Fruit fly (Drosophila melanogaster): ENCODE results near the gene CG1951.

DNA sequence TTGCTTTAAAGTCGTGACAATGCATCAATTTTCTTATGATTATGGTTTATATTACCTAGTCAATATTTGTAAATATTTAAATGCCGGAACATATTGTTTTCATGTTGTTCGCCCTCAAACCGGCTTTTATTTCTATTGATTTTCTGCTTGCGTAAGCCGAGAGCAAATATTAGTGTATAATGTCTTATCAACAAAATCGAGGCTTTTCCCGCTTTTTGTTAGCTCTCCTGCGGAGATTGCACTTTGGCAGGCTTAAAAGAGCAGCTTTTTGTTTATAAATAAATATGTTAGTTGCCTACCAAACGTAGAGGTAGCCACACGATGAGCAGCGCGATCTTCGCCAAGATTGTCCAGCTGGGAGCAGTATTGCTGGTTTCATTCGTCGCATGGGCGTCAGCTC is 25.3 kb downstream of the CG1951 start, which contains the start of gene CG11842:
- TF ChIP-seq tj (GFP tag; optimal IDR thresholded peaks at IDR 0.05), result no peak
- no peak for TF ChIP-seq CG1620 (GFP tag; optimal IDR thresholded peaks at IDR 0.05)
- TF ChIP-seq CG11617 (GFP tag; optimal IDR thresholded peaks at IDR 0.05), result no peak
- no peak for TF ChIP-seq cic (GFP tag; optimal IDR thresholded peaks at IDR 0.05)
- TF ChIP-seq bab1 (GFP tag; optimal IDR thresholded peaks at IDR 0.05), result no peak
- TF ChIP-seq Clk (GFP tag; optimal IDR thresholded peaks at IDR 0.05), result no peak
- no peak for TF ChIP-seq CG5204 (GFP tag; optimal IDR thresholded peaks at IDR 0.05)
- no peak for TF ChIP-seq Hr96 (GFP tag; optimal IDR thresholded peaks at IDR 0.05)
- TF ChIP-seq toe (GFP tag; optimal IDR thresholded peaks at IDR 0.05), result no peak
- no peak for TF ChIP-seq CG7101 (tag; optimal IDR thresholded peaks at IDR 0.05)
- TF ChIP-seq kay (GFP tag; ENCODE audit: borderline replicate concordance), result no peak
- no peak for TF ChIP-seq CG12768 (GFP tag; optimal IDR thresholded peaks at IDR 0.05)
- no peak for TF ChIP-seq CG7045 (GFP tag; optimal IDR thresholded peaks at IDR 0.05)
